Worm (Caenorhabditis elegans) whole organism, L2 larva: ENCODE measurements around the gene ZK507.1.

Source experiments
- ama-1 ChIP-seq: fragments of 150-350 bp; optimal IDR thresholded peaks from 2 replicates; lab custom pipeline; 2018; ENCODE audit warnings: inconsistent platforms
- egl-27 ChIP-seq: sonication (generic microtip); optimal IDR thresholded peaks from 3 replicates; lab custom pipeline; 2017; ENCODE audit warnings: missing biosample characterization, missing genetic modification reagents, missing genetic modification characterization
- elt-1 ChIP-seq: fragments of 150-350 bp; optimal IDR thresholded peaks from 2 replicates; lab custom pipeline; 2014; ENCODE audit warnings: missing biosample characterization, missing genetic modification characterization
- fos-1 ChIP-seq: fragments of 150-350 bp; optimal IDR thresholded peaks from 2 replicates; lab custom pipeline; 2014; ENCODE audit warnings: missing biosample characterization, missing genetic modification characterization
- lin-13 ChIP-seq: fragments of 150-350 bp; optimal IDR thresholded peaks from 2 replicates; lab custom pipeline; 2014; ENCODE audit warnings: missing biosample characterization, missing genetic modification reagents, missing genetic modification characterization
- lsy-2 ChIP-seq, 2 experiments: fragments of 150-350 bp in 1 of 2; sonication (generic microtip) in 1 of 2; optimal IDR thresholded peaks; 2 replicates each; lab custom pipeline; 2014 to 2017; ENCODE audit warnings: missing biosample characterization in 2 of 2, missing genetic modification characterization in 2 of 2
- peb-1 ChIP-seq: fragments of 150-350 bp; optimal IDR thresholded peaks from 2 replicates; lab custom pipeline; 2014; ENCODE audit warnings: missing biosample characterization, missing genetic modification characterization
- unc-62 ChIP-seq: fragments of 150-350 bp; optimal IDR thresholded peaks from 2 replicates; lab custom pipeline; 2014; ENCODE audit warnings: missing biosample characterization, missing genetic modification reagents, missing genetic modification characterization
- ztf-11 ChIP-seq: sonication (generic microtip); optimal IDR thresholded peaks from 2 replicates; lab custom pipeline; 2017; ENCODE audit warnings: missing biosample characterization, missing genetic modification characterization

ce11 chrIII:9091392-9092291, 9.5 kb downstream of the ZK507.1 start, which contains the start of gene glp-1:
- no peak for TF ChIP-seq egl-27 (tag; lab: Kevin White, UChicago)
- no peak for TF ChIP-seq peb-1
- TF ChIP-seq fos-1, result no peak
- no peak for TF ChIP-seq ztf-11 (tag; lab: Kevin White, UChicago)
- TF ChIP-seq ama-1, result no peak
- TF ChIP-seq lin-13 (GFP tag; lab: Kevin White, UChicago), result no peak
- TF ChIP-seq unc-62 (GFP tag; lab: Kevin White, UChicago), result no peak
- TF ChIP-seq lsy-2 (tag; optimal IDR thresholded peaks at IDR 0.05; lab: Kevin White, UChicago), result no peak
- no peak for TF ChIP-seq elt-1 (tag; lab: Kevin White, UChicago)
